Worm (Caenorhabditis elegans): ENCODE measurements around the gene reps-1.

Gene reps-1

DNA sequence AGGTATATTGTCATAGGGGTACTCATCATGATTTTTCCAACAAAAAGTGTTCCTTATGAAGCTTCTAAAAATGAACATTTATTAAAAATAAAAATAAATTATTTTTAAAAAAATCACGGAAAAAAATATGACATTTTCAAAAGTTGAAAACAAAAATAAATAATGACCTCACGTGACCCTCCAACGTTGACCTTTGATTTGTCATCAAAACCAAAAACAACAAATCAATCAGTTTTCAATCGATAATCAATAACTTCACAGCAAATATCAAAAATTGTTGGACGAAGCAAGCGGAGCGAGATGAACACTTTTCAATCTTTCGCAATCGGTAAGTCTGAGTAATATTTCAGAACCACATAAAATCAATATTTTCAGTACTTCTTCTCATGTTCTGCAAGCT is 50.0 kb downstream of the reps-1 start, which contains the start of gene Y80D3A.8 (continued):
- TF ChIP-seq lir-1 (GFP tag; conservative IDR thresholded peaks at IDR 0.05) (no peak), aptf-2 (GFP tag; conservative IDR thresholded peaks at IDR 0.05) (no peak), ceh-40 (GFP tag; IDR thresholded peaks at IDR 0.05) (no peak), unc-130 (GFP tag; optimal IDR thresholded peaks at IDR 0.05) (no peak)

DNA sequence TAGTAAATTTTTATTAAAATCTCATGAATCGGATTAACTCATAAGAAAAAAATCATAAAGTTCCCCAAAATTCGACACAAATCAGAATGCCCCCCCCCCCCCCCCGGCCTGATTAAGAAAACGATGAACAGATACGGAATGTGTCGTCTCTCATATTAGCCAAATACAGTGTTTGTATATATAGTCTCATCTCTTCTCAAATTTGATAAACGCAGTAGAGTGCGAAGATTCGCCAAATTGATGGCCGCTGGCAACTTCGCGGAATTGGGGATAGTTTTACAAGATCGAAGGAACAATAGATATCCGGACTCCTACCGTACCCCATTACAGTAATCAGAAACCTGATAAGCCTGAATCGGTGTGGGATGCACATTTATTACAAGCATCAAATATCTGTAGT is 52.7 kb downstream of the reps-1 start:
- TF ChIP-seq atf-7 (tag; optimal IDR thresholded peaks at IDR 0.05), result no peak
- no peak for TF ChIP-seq Y79H2A.3 (GFP tag; conservative IDR thresholded peaks at IDR 0.05)
- TF ChIP-seq B0035.1 (tag; optimal IDR thresholded peaks at IDR 0.05), result no peak
- no peak for TF ChIP-seq Y53F4B.3 (GFP tag; IDR thresholded peaks at IDR 0.05)
- no peak for TF ChIP-seq lag-1 (GFP tag; IDR thresholded peaks at IDR 0.05)
- TF ChIP-seq ceh-91 (GFP tag; IDR thresholded peaks at IDR 0.05), result no peak
- TF ChIP-seq F52B5.7 (tag; optimal IDR thresholded peaks at IDR 0.05), result no peak
- TF ChIP-seq ztf-6 (GFP tag; IDR thresholded peaks at IDR 0.05), result no peak
- no peak for TF ChIP-seq ceh-58 (GFP tag; IDR thresholded peaks at IDR 0.05)
- TF ChIP-seq gei-17 (GFP tag; optimal IDR thresholded peaks at IDR 0.05), result no peak
- TF ChIP-seq sea-2 (GFP tag; IDR thresholded peaks at IDR 0.05), result no peak
- no peak for TF ChIP-seq nhr-27 (tag; optimal IDR thresholded peaks at IDR 0.05)
- no peak for TF ChIP-seq egl-44 (GFP tag; IDR thresholded peaks at IDR 0.05)
- TF ChIP-seq F57A8.1 (GFP tag; optimal IDR thresholded peaks at IDR 0.05), result no peak
- TF ChIP-seq chd-7 (tag; optimal IDR thresholded peaks at IDR 0.05), result no peak

Measured in whole organism, young adult.